Fruit fly (Drosophila melanogaster) whole organism, embryonic: ENCODE measurements around the gene CG14450.

ENCODE experiments used
- Adf1 ChIP-seq: fragments of 200-800 bp; sonication (Bioruptor generic); IDR thresholded peaks from 2 replicates; pipeline ENCODE4 v1.3.6; 2022; ENCODE audit warnings: missing biosample characterization, missing genetic modification characterization
- Blimp-1 ChIP-seq: fragments of 200-800 bp; sonication (Bioruptor generic); optimal IDR thresholded peaks from 3 replicates; lab custom pipeline; 2018; ENCODE audit warnings: missing biosample characterization, missing genetic modification characterization, mild to moderate bottlenecking, moderate library complexity, missing genetic modification reagents
- CG15269 ChIP-seq: fragments of 200-800 bp; sonication (Bioruptor generic); optimal IDR thresholded peaks from 2 replicates; lab custom pipeline; 2018; ENCODE audit warnings: missing biosample characterization, mild to moderate bottlenecking, missing genetic modification characterization, moderate library complexity
- CG6175 ChIP-seq: fragments of 200-800 bp; sonication (Bioruptor generic); IDR thresholded peaks from 3 replicates; pipeline ENCODE4 v1.3.6; 2022; ENCODE audit warnings: missing biosample characterization, missing genetic modification characterization
- CG7745 ChIP-seq: fragments of 200-800 bp; sonication (Bioruptor generic); optimal IDR thresholded peaks from 2 replicates; lab custom pipeline; 2018; ENCODE audit warnings: missing biosample characterization, mild to moderate bottlenecking, missing genetic modification characterization, moderate library complexity
- CG7987 ChIP-seq: fragments of 200-800 bp; sonication (Bioruptor generic); optimal IDR thresholded peaks from 2 replicates; lab custom pipeline; 2018; ENCODE audit warnings: missing biosample characterization, mild to moderate bottlenecking, missing genetic modification characterization, moderate library complexity
- CG8359 ChIP-seq: fragments of 200-800 bp; sonication (Bioruptor generic); optimal IDR thresholded peaks from 2 replicates; lab custom pipeline; 2017; ENCODE audit warnings: missing biosample characterization, mild to moderate bottlenecking, missing genetic modification characterization, borderline replicate concordance
- Sry-δ ChIP-seq: fragments of 200-800 bp; sonication (Bioruptor generic); optimal IDR thresholded peaks from 2 replicates; lab custom pipeline; 2016; ENCODE audit warnings: missing biosample characterization, missing genetic modification characterization
- crp ChIP-seq, 2 experiments: fragments of 200-800 bp; sonication (Bioruptor generic); optimal IDR thresholded peaks; 2 replicates in 1 of 2; 3 replicates in 1 of 2; lab custom pipeline; 2017; ENCODE audit warnings: missing biosample characterization in 2 of 2, missing genetic modification characterization in 2 of 2, mild to moderate bottlenecking in 1 of 2, moderate library complexity in 1 of 2
- fu2 ChIP-seq: fragments of 200-800 bp; sonication (Bioruptor generic); optimal IDR thresholded peaks from 2 replicates; lab custom pipeline; 2016; ENCODE audit warnings: missing biosample characterization, missing genetic modification characterization
- gt ChIP-seq: fragments of 200-800 bp; sonication (Bioruptor generic); IDR thresholded peaks from 2 replicates; pipeline ENCODE4 v1.3.6; 2022; ENCODE audit warnings: missing biosample characterization, missing genetic modification characterization
- tio ChIP-seq: fragments of 200-800 bp; sonication (Bioruptor generic); optimal IDR thresholded peaks from 2 replicates; lab custom pipeline; 2017; ENCODE audit warnings: missing biosample characterization, missing genetic modification characterization, inconsistent platforms
- tll ChIP-seq, 2 experiments: fragments of 200-800 bp in 1 of 2; fragments of >200 bp in 1 of 2; sonication (Bioruptor generic) in 1 of 2; optimal IDR thresholded peaks; 2 replicates each; lab custom pipeline; 2017 to 2019; ENCODE audit warnings: missing biosample characterization in 2 of 2, missing genetic modification characterization in 2 of 2, mild to moderate bottlenecking in 1 of 2, moderate library complexity in 1 of 2

dm6 chr3L:22749987-22750386, 22.4 kb upstream of the CG14450 start:
- no peak for TF ChIP-seq crp (GFP tag; optimal IDR thresholded peaks at IDR 0.05; lab: Kevin White, UChicago)
- TF ChIP-seq CG7745 (tag; lab: Kevin White, UChicago), result no peak
- no peak for TF ChIP-seq tio (GFP tag; lab: Kevin White, UChicago)
- no peak for TF ChIP-seq CG6175
- no peak for TF ChIP-seq CG7987
- TF ChIP-seq Sry-δ, result no peak
- no peak for TF ChIP-seq Adf1 (GFP tag; lab: Robert Waterston, UW)
- TF ChIP-seq CG8359 (GFP tag; lab: Kevin White, UChicago), result no peak
- no peak for TF ChIP-seq Blimp-1 (GFP tag; lab: Kevin White, UChicago)
- no peak for TF ChIP-seq gt (GFP tag; lab: Robert Waterston, UW)
- no peak for TF ChIP-seq CG15269 (tag; lab: Kevin White, UChicago)
- no peak for TF ChIP-seq tll (GFP tag; optimal IDR thresholded peaks at IDR 0.05; lab: Kevin White, UChicago)
- no peak for TF ChIP-seq fu2 (GFP tag; lab: Kevin White, UChicago)
